Worm (Caenorhabditis elegans) whole organism, L3 larva: ENCODE measurements around the gene btbd-10.

ENCODE experiments used
- ama-1 ChIP-seq: fragments of 150-350 bp; optimal IDR thresholded peaks from 2 replicates; lab custom pipeline; 2018
- lin-15B ChIP-seq: fragments of 150-350 bp; optimal IDR thresholded peaks from 2 replicates; lab custom pipeline; 2014; ENCODE audit warnings: missing biosample characterization, missing genetic modification characterization
- lin-39 ChIP-seq: fragments of 150-350 bp; optimal IDR thresholded peaks from 2 replicates; lab custom pipeline; 2018; ENCODE audit warnings: missing biosample characterization, missing genetic modification reagents, missing genetic modification characterization
- lsy-12 ChIP-seq: sonication (generic microtip); optimal IDR thresholded peaks from 2 replicates; lab custom pipeline; 2016; ENCODE audit warnings: mild to moderate bottlenecking, missing genetic modification characterization, missing compliant biosample characterization
- nhr-11 ChIP-seq: fragments of 150-350 bp; optimal IDR thresholded peaks from 2 replicates; lab custom pipeline; 2014; ENCODE audit warnings: missing biosample characterization, missing genetic modification characterization
- nhr-237 ChIP-seq: fragments of 150-350 bp; optimal IDR thresholded peaks from 2 replicates; lab custom pipeline; 2014; ENCODE audit warnings: missing biosample characterization, missing genetic modification characterization
- pha-4 ChIP-seq: fragments of 150-350 bp; optimal IDR thresholded peaks from 2 replicates; lab custom pipeline; 2014; ENCODE audit warnings: missing biosample characterization, missing genetic modification reagents, missing genetic modification characterization
- skn-1 ChIP-seq: fragments of 150-350 bp; optimal IDR thresholded peaks from 2 replicates; lab custom pipeline; 2014; ENCODE audit warnings: missing biosample characterization, missing genetic modification characterization
- snpc-4 ChIP-seq: fragments of 150-350 bp; optimal IDR thresholded peaks from 2 replicates; lab custom pipeline; 2014; ENCODE audit warnings: missing biosample characterization, missing genetic modification characterization
- tbx-2 ChIP-seq: sonication (generic microtip); optimal IDR thresholded peaks from 2 replicates; lab custom pipeline; 2016; ENCODE audit warnings: mild to moderate bottlenecking, missing genetic modification characterization, missing compliant biosample characterization

DNA sequence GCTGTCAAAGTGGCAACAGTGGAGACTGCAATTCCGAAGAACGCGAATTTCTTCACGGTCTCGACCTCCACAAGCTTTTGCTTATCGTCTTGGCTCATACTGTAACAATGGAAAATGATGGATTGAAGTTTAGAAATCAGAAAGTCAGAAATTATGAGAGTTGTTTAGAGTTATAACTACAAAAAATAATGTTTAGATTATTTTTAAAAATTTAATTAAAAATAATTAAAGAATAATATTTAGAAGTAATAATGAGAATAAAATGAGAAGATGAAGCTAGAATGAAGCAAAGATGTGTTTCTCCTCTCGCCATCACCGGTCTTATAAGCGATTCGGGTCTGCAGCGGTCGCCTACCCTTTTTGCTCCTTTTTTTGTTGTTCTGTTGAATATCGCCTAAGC lies 31.8 kb upstream of the btbd-10 start, which contains the start of gene col-73:
- TF ChIP-seq lin-39 (no peak), ama-1 (lab: Kevin White, UChicago) (no peak), snpc-4 (tag; lab: Kevin White, UChicago) (no peak), lsy-12 (tag; lab: Kevin White, UChicago) (no peak), nhr-11 (no peak), lin-15B (tag; lab: Kevin White, UChicago) (no peak), nhr-237 (tag; lab: Kevin White, UChicago) (no peak), tbx-2 (tag; lab: Kevin White, UChicago) (no peak), pha-4 (no peak), skn-1 (tag; lab: Kevin White, UChicago) (no peak)
